Worm (Caenorhabditis elegans) whole organism, L1 larva: Measurements from ENCODE around the gene C44C1.1.

Experiments
- C04F5.9 ChIP-seq: sonication (generic microtip); optimal IDR thresholded peaks from 2 replicates; lab custom pipeline; 2016; ENCODE audit warnings: missing genetic modification characterization, missing compliant biosample characterization
- C34B4.2 ChIP-seq: sonication (generic microtip); optimal IDR thresholded peaks from 2 replicates; lab custom pipeline; 2017; ENCODE audit warnings: mild to moderate bottlenecking, missing genetic modification characterization, missing compliant biosample characterization
- F16B12.6 ChIP-seq: fragments of 150-350 bp; optimal IDR thresholded peaks from 2 replicates; lab custom pipeline; 2014; ENCODE audit warnings: missing biosample characterization, missing genetic modification characterization
- blmp-1 ChIP-seq: fragments of 150-350 bp; optimal IDR thresholded peaks from 2 replicates; lab custom pipeline; 2014; ENCODE audit warnings: missing biosample characterization, missing genetic modification characterization
- ceh-8 ChIP-seq: fragments of 200-800 bp; sonication (Bioruptor generic); optimal IDR thresholded peaks from 2 replicates; lab custom pipeline; 2018; ENCODE audit warnings: mild to moderate bottlenecking, missing genetic modification characterization, moderate library complexity, missing compliant biosample characterization
- ceh-82 ChIP-seq, 3 experiments: fragments of 150-350 bp in 1 of 3; sonication (generic microtip) in 2 of 3; optimal IDR thresholded peaks; 2 replicates each; lab custom pipeline; 2014 to 2017; ENCODE audit warnings: missing biosample characterization in 3 of 3, missing genetic modification characterization in 3 of 3
- ceh-88 ChIP-seq: fragments of 200-800 bp; sonication (Bioruptor generic); IDR thresholded peaks from 2 replicates; pipeline ENCODE4 v1.3.6; 2022; ENCODE audit warnings: missing genetic modification characterization, missing compliant biosample characterization
- dpl-1 ChIP-seq, 3 experiments: fragments of 150-350 bp in 2 of 3; sonication (generic microtip) in 1 of 3; optimal IDR thresholded peaks; 2 replicates each; lab custom pipeline; 2014 to 2017; ENCODE audit warnings: missing biosample characterization in 3 of 3, missing genetic modification characterization in 3 of 3, missing genetic modification reagents in 3 of 3
- dsc-1 ChIP-seq: sonication (generic microtip); optimal IDR thresholded peaks from 2 replicates; lab custom pipeline; 2016; ENCODE audit warnings: mild to moderate bottlenecking, missing genetic modification characterization, missing compliant biosample characterization
- efl-1 ChIP-seq, 4 experiments: fragments of 150-350 bp; optimal IDR thresholded peaks in 3 of 4; peaks in 1 of 4; 1 replicate in 1 of 4; 2 replicates in 3 of 4; lab custom pipeline; 2014; ENCODE audit warnings: missing biosample characterization in 2 of 4, missing genetic modification characterization in 2 of 4, missing genetic modification reagents in 2 of 4
- egl-13 ChIP-seq: sonication (generic microtip); optimal IDR thresholded peaks from 2 replicates; lab custom pipeline; 2016; ENCODE audit warnings: missing genotype, missing genetic modification reagents, missing genetic modification characterization, missing compliant biosample characterization
- elt-3 ChIP-seq, 6 experiments: fragments of 150-350 bp in 1 of 6; sonication (generic microtip); optimal IDR thresholded peaks; 2 replicates each; lab custom pipeline; 2017 to 2018; ENCODE audit warnings: missing biosample characterization in 6 of 6, missing genetic modification characterization in 6 of 6, inconsistent platforms in 1 of 6
- fkh-10 ChIP-seq: sonication (generic microtip); optimal IDR thresholded peaks from 2 replicates; lab custom pipeline; 2017; ENCODE audit warnings: missing biosample characterization, missing genetic modification reagents, missing genetic modification characterization
- fkh-4 ChIP-seq: sonication (generic microtip); optimal IDR thresholded peaks from 2 replicates; lab custom pipeline; 2016; ENCODE audit warnings: missing compliant biosample characterization, missing genetic modification characterization, borderline replicate concordance
- hlh-4 ChIP-seq: sonication (generic microtip); optimal IDR thresholded peaks from 2 replicates; lab custom pipeline; 2016; ENCODE audit warnings: mild to moderate bottlenecking, missing genetic modification characterization, missing compliant biosample characterization
- hpl-2 ChIP-seq: fragments of 150-350 bp; optimal IDR thresholded peaks from 2 replicates; lab custom pipeline; 2014; ENCODE audit warnings: missing biosample characterization, missing genetic modification reagents, missing genetic modification characterization
- irx-1 ChIP-seq: sonication (generic microtip); optimal IDR thresholded peaks from 2 replicates; lab custom pipeline; 2016; ENCODE audit warnings: missing genetic modification characterization, missing compliant biosample characterization
- isw-1 ChIP-seq: fragments of 200-800 bp; sonication (Bioruptor generic); IDR thresholded peaks from 2 replicates; pipeline ENCODE4 v1.3.6; 2022; ENCODE audit warnings: missing genetic modification characterization, missing compliant biosample characterization
- lin-13 ChIP-seq: fragments of 150-350 bp; optimal IDR thresholded peaks from 2 replicates; lab custom pipeline; 2014; ENCODE audit warnings: missing biosample characterization, missing genetic modification reagents, missing genetic modification characterization
- lin-14 ChIP-seq: fragments of 200-800 bp; sonication (Bioruptor generic); optimal IDR thresholded peaks from 2 replicates; lab custom pipeline; 2018; ENCODE audit warnings: mild to moderate bottlenecking, missing genetic modification characterization, moderate library complexity, missing compliant biosample characterization
- lin-15B ChIP-seq: fragments of 150-350 bp; sonication (generic microtip); optimal IDR thresholded peaks from 3 replicates; lab custom pipeline; 2014; ENCODE audit warnings: missing biosample characterization, missing genetic modification characterization
- lin-35 ChIP-seq, 2 experiments: fragments of 150-350 bp; optimal IDR thresholded peaks; 2 replicates each; lab custom pipeline; 2014; ENCODE audit warnings: missing biosample characterization in 2 of 2, missing genetic modification characterization in 2 of 2, missing genetic modification reagents in 2 of 2
- lin-39 ChIP-seq: fragments of 150-350 bp; optimal IDR thresholded peaks from 2 replicates; lab custom pipeline; 2014; ENCODE audit warnings: missing biosample characterization, missing genetic modification reagents, missing genetic modification characterization
- lsy-2 ChIP-seq, 2 experiments: fragments of 150-350 bp; optimal IDR thresholded peaks; 2 replicates each; lab custom pipeline; 2014; ENCODE audit warnings: missing biosample characterization in 2 of 2, missing genetic modification characterization in 2 of 2
- mdl-1 ChIP-seq, 2 experiments: fragments of 150-350 bp; optimal IDR thresholded peaks; 2 replicates each; lab custom pipeline; 2014 to 2017; ENCODE audit warnings: missing biosample characterization in 2 of 2, missing genetic modification characterization in 2 of 2, inconsistent platforms in 1 of 2
- mep-1 ChIP-seq: fragments of 150-350 bp; optimal IDR thresholded peaks from 2 replicates; lab custom pipeline; 2014; ENCODE audit warnings: missing biosample characterization, missing genetic modification characterization
- nhr-11 ChIP-seq: fragments of 150-350 bp; optimal IDR thresholded peaks from 2 replicates; lab custom pipeline; 2014; ENCODE audit warnings: missing biosample characterization, missing genetic modification characterization
- nhr-12 ChIP-seq: sonication (generic microtip); optimal IDR thresholded peaks from 2 replicates; lab custom pipeline; 2017; ENCODE audit warnings: missing biosample characterization, missing genetic modification characterization
- nhr-19 ChIP-seq: fragments of 200-800 bp; sonication (Bioruptor generic); conservative IDR thresholded peaks from 2 replicates; pipeline ENCODE4 v1.3.6; 2022; ENCODE audit warnings: missing genetic modification characterization, missing compliant biosample characterization
- nhr-20 ChIP-seq: sonication (generic microtip); optimal IDR thresholded peaks from 2 replicates; lab custom pipeline; 2016; ENCODE audit warnings: mild to moderate bottlenecking, missing genetic modification characterization, missing compliant biosample characterization
- nhr-28 ChIP-seq: fragments of 150-350 bp; optimal IDR thresholded peaks from 2 replicates; lab custom pipeline; 2014; ENCODE audit warnings: missing biosample characterization, missing genetic modification characterization
- nhr-47 ChIP-seq: sonication (generic microtip); optimal IDR thresholded peaks from 2 replicates; lab custom pipeline; 2016; ENCODE audit warnings: mild to moderate bottlenecking, missing genetic modification characterization, moderate library complexity, missing compliant biosample characterization
- nhr-71 ChIP-seq: sonication (generic microtip); optimal IDR thresholded peaks from 2 replicates; lab custom pipeline; 2016; ENCODE audit warnings: mild to moderate bottlenecking, missing genetic modification characterization, moderate library complexity, missing compliant biosample characterization
- nhr-76 ChIP-seq: sonication (generic microtip); optimal IDR thresholded peaks from 2 replicates; lab custom pipeline; 2017; ENCODE audit warnings: missing biosample characterization, missing genetic modification characterization
- nhr-77 ChIP-seq: fragments of 150-350 bp; optimal IDR thresholded peaks from 2 replicates; lab custom pipeline; 2014; ENCODE audit warnings: missing biosample characterization, missing genetic modification characterization
- nhr-84 ChIP-seq: sonication (generic microtip); optimal IDR thresholded peaks from 2 replicates; lab custom pipeline; 2017; ENCODE audit warnings: missing biosample characterization, missing genetic modification characterization
- nhr-85 ChIP-seq: sonication (generic microtip); peaks from one replicate; lab custom pipeline; 2016; ENCODE audit warnings: missing genetic modification characterization, inconsistent platforms, missing compliant biosample characterization
- rnt-1 ChIP-seq: sonication (generic microtip); optimal IDR thresholded peaks from 2 replicates; lab custom pipeline; 2016; ENCODE audit warnings: mild to moderate bottlenecking, missing genetic modification characterization, moderate library complexity, missing compliant biosample characterization
- snu-23 ChIP-seq: sonication (generic microtip); optimal IDR thresholded peaks from 2 replicates; lab custom pipeline; 2016; ENCODE audit warnings: missing genetic modification characterization, missing compliant biosample characterization
- sox-4 ChIP-seq: sonication (generic microtip); optimal IDR thresholded peaks from 2 replicates; lab custom pipeline; 2016; ENCODE audit warnings: missing genetic modification characterization, missing compliant biosample characterization
- sptf-1 ChIP-seq: fragments of 150-350 bp; optimal IDR thresholded peaks from 2 replicates; lab custom pipeline; 2014; ENCODE audit warnings: missing biosample characterization, missing genetic modification characterization
- tbx-2 ChIP-seq: sonication (generic microtip); optimal IDR thresholded peaks from 2 replicates; lab custom pipeline; 2016; ENCODE audit warnings: missing genetic modification characterization, missing compliant biosample characterization
- tlp-1 ChIP-seq: fragments of 150-350 bp; optimal IDR thresholded peaks from 2 replicates; lab custom pipeline; 2014; ENCODE audit warnings: missing biosample characterization, missing genetic modification characterization
- unc-30 ChIP-seq: sonication (generic microtip); optimal IDR thresholded peaks from 2 replicates; lab custom pipeline; 2017; ENCODE audit warnings: missing biosample characterization, missing genetic modification characterization
- unc-86 ChIP-seq: sonication (generic microtip); optimal IDR thresholded peaks from 2 replicates; lab custom pipeline; 2016; ENCODE audit warnings: missing genetic modification characterization, missing compliant biosample characterization
- unc-98 ChIP-seq: fragments of 200-800 bp; sonication (Bioruptor generic); IDR thresholded peaks from 2 replicates; pipeline ENCODE4 v1.3.6; 2022; ENCODE audit warnings: missing genetic modification characterization, missing compliant biosample characterization
- zip-4 ChIP-seq: fragments of 200-800 bp; sonication (Bioruptor generic); optimal IDR thresholded peaks from 2 replicates; lab custom pipeline; 2018; ENCODE audit warnings: mild to moderate bottlenecking, missing genetic modification characterization, moderate library complexity, missing compliant biosample characterization
- ztf-11 ChIP-seq, 2 experiments: sonication (generic microtip); optimal IDR thresholded peaks; 2 replicates each; lab custom pipeline; 2016 to 2017; ENCODE audit warnings: missing genetic modification characterization in 2 of 2, missing biosample characterization in 1 of 2, missing compliant biosample characterization in 1 of 2

The C44C1.1 gene

DNA sequence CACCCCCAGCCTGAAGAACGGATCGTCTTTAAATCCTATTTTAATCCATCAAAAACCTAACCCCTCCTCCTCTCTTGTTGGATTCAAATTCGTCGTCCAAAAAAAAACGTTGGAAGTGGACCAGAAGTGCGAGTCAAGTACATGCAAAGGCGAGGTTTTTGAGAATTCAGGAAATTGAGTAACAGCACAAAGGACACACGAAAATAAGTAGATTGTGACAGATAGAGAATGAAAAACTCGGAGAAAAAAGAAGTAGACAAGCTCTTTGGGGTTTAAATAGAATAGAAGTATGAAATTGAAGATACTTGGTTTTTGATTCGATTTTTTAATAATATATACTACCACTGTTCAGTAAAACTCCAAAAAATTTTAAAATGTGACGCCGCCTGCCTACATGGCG is 34.1 kb downstream of the C44C1.1 start:
- TF ChIP-seq lin-14 (peak; percentile 58), zip-4 (GFP tag; lab: Kevin White, UChicago) (no peak), sox-4 (tag; lab: Kevin White, UChicago) (no peak), C04F5.9 (tag; lab: Kevin White, UChicago) (no peak), fkh-10 (GFP tag; lab: Kevin White, UChicago) (peak; percentile 79), ceh-82 (tag; optimal IDR thresholded peaks at IDR 0.05; lab: Kevin White, UChicago) (no peak), nhr-85 (peak; percentile 57)

DNA sequence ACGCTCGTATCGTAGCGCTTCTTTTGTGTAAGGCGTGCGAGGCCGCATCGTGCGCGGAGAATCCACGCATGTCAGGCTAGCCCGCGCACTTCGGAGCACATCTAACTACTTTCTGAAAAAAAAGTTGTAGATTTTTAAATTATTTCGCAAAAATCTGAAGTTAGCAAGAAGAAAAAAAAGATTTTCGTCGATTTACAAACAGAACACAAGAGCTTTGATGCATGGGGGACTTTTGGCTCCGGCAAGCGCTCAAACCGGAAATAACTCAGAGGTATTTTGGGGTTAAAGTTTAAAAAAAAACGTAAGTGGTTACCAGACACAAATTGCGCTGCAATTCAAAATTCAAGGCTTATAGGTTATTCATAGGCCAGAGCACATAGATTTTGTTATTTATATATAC is 36.9 kb downstream of the C44C1.1 start, which contains the start of the genes F55A4.13 and nlf-1:
TSS of gene F55A4.13 (minus strand) at position 101 of the 400 bp plus-strand sequence.
TSS of gene nlf-1 (minus strand) at position 112 of the 400 bp plus-strand sequence.
- no peak for TF ChIP-seq ceh-88 (GFP tag; lab: Robert Waterston, UW)
- no peak for TF ChIP-seq unc-98 (GFP tag; lab: Robert Waterston, UW)
- no peak for TF ChIP-seq nhr-71
- no peak for TF ChIP-seq sptf-1 (tag; lab: Kevin White, UChicago)
- no peak for TF ChIP-seq blmp-1 (tag; lab: Kevin White, UChicago)
- TF ChIP-seq lin-35 (GFP tag; optimal IDR thresholded peaks at IDR 0.05; lab: Kevin White, UChicago): no peak
- TF ChIP-seq nhr-20 (tag; lab: Kevin White, UChicago): no peak
- TF ChIP-seq ztf-11 (tag; optimal IDR thresholded peaks at IDR 0.05; lab: Kevin White, UChicago): no peak
- no peak for TF ChIP-seq ceh-8
- TF ChIP-seq tbx-2 (tag; lab: Kevin White, UChicago): no peak
- no peak for TF ChIP-seq nhr-19 (GFP tag; lab: Robert Waterston, UW)
- no peak for TF ChIP-seq snu-23 (GFP tag; lab: Kevin White, UChicago)
- no peak for TF ChIP-seq nhr-77 (tag; lab: Kevin White, UChicago)
- no peak for TF ChIP-seq C04F5.9 (tag; lab: Kevin White, UChicago)
- TF ChIP-seq dpl-1 (GFP tag; optimal IDR thresholded peaks at IDR 0.05; lab: Kevin White, UChicago): no peak
- no peak for TF ChIP-seq C34B4.2 (tag; lab: Kevin White, UChicago)
- no peak for TF ChIP-seq mep-1 (tag; lab: Kevin White, UChicago)
- TF ChIP-seq nhr-84: no peak
- TF ChIP-seq hlh-4: no peak

DNA sequence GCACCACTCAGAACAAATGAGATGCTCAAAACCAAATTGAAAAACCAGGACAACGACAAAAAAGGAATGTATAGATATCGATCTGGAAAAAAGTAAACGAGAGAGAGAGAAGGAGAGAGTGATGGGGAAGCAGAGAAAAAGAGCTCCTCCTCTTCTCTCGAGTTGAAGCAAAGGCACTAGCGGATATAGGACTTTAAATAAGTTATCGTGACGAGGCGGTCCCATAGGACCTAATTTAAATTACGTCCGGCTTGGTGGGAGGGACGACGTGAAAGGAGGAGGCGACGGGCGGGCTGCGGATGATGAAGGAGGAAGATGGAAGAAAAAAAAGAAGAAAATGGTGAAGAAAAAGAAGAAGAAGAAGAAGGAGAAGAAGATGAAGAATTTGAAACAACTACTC is 38.0 kb downstream of the C44C1.1 start:
- TF ChIP-seq F16B12.6 (tag; lab: Kevin White, UChicago) (no peak), nhr-12 (tag; lab: Kevin White, UChicago) (no peak), isw-1 (GFP tag; lab: Robert Waterston, UW) (no peak), irx-1 (no peak), fkh-4 (no peak), nhr-71 (peak; percentile 63), lin-15B (tag; lab: Kevin White, UChicago) (no peak), sptf-1 (tag; lab: Kevin White, UChicago) (no peak), lin-39 (tag; lab: Kevin White, UChicago) (no peak), ztf-11 (tag; optimal IDR thresholded peaks at IDR 0.05; lab: Kevin White, UChicago) (peak in 1 of 2 experiments; percentile 25), nhr-47 (peak; percentile 46), nhr-28 (tag; lab: Kevin White, UChicago) (no peak), elt-3 (tag; optimal IDR thresholded peaks at IDR 0.05; lab: Kevin White, UChicago) (no peak), nhr-85 (no peak), mdl-1 (tag; optimal IDR thresholded peaks at IDR 0.05; lab: Kevin White, UChicago) (no peak), rnt-1 (tag; lab: Kevin White, UChicago) (no peak), tbx-2 (tag; lab: Kevin White, UChicago) (peak; percentile 54), hpl-2 (GFP tag; lab: Kevin White, UChicago) (no peak), lin-35 (GFP tag; optimal IDR thresholded peaks at IDR 0.05; lab: Kevin White, UChicago) (no peak), unc-30 (tag; lab: Kevin White, UChicago) (no peak), ceh-82 (tag; optimal IDR thresholded peaks at IDR 0.05; lab: Kevin White, UChicago) (no peak), ceh-88 (GFP tag; lab: Robert Waterston, UW) (no peak), dsc-1 (tag; lab: Kevin White, UChicago) (peak; percentile 47), egl-13 (tag; lab: Kevin White, UChicago) (peak; percentile 52), tlp-1 (no peak), dpl-1 (GFP tag; optimal IDR thresholded peaks at IDR 0.05; lab: Kevin White, UChicago) (no peak), unc-86 (tag; lab: Kevin White, UChicago) (no peak), lsy-2 (tag; optimal IDR thresholded peaks at IDR 0.05; lab: Kevin White, UChicago) (no peak), nhr-76 (tag; lab: Kevin White, UChicago) (no peak), efl-1 (optimal IDR thresholded peaks at IDR 0.05; lab: Kevin White, UChicago) (no peak), efl-1 (GFP tag; optimal IDR thresholded peaks at IDR 0.05 in 1 of 2; lab: Kevin White, UChicago) (no peak), lin-13 (GFP tag; lab: Kevin White, UChicago) (no peak), lin-14 (peak; percentile 85), nhr-11 (tag; lab: Kevin White, UChicago) (no peak), zip-4 (GFP tag; lab: Kevin White, UChicago) (no peak)
